Fruit fly (Drosophila melanogaster): ENCODE measurements around the gene CG34277.

CG34277 gene

dm6 chr3R:5412987-5413386 lies 43.6 kb downstream of the CG34277 start:
- no peak for TF ChIP-seq psq (optimal IDR thresholded peaks at IDR 0.05)
- TF ChIP-seq usp (GFP tag; optimal IDR thresholded peaks at IDR 0.05) = no peak
- no peak for TF ChIP-seq CG8478 (optimal IDR thresholded peaks at IDR 0.05)
- TF ChIP-seq Dll (optimal IDR thresholded peaks at IDR 0.05) = no peak
- no peak for TF ChIP-seq EcR (GFP tag; optimal IDR thresholded peaks at IDR 0.05)
- TF ChIP-seq pan (optimal IDR thresholded peaks at IDR 0.05) = no peak

DNA sequence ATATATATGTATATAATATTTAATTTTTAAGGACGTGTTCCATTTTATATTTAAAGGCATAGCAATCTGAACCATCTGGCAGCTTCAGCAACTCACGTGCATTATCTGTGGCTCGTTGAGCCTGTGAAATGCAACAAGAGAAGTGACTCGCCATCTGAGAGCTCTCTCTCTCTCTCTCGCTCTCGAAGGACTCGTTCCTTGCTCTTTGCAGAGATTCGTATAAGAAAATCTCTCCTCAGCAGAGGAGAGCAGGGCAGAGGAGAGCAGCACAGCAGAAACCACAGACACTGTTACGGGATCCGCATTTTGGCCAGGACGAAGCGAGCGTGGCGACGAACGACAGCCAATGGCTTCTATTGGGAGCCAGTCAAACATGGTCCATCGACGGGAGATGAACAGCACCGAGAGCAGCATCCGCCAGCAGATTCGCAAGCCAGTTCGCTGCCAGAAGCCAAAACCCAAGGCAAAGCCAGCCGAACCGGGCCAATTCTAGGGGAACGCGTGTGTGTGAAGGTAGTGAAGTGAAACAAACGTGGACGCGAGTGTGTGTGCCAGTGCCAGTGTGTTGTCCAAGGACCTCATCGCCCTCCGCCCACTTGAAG lies 44.9 kb downstream of the CG34277 start, which contains the start of gene CG14669:
Gene CG14669, plus strand, starts transcription at position 381 of the 602 bp plus-strand sequence.
- TF ChIP-seq usp (GFP tag; optimal IDR thresholded peaks at IDR 0.05) (no peak), pan (optimal IDR thresholded peaks at IDR 0.05) (no peak), CG8478 (optimal IDR thresholded peaks at IDR 0.05) (no peak), Dll (optimal IDR thresholded peaks at IDR 0.05) (no peak)

dm6 chr3R:5420454-5420853 lies 51.1 kb downstream of the CG34277 start:
- TF ChIP-seq CG8478 (optimal IDR thresholded peaks at IDR 0.05) (no peak), Dll (optimal IDR thresholded peaks at IDR 0.05) (no peak), usp (GFP tag; optimal IDR thresholded peaks at IDR 0.05) (no peak), EcR (GFP tag; optimal IDR thresholded peaks at IDR 0.05) (no peak), pan (optimal IDR thresholded peaks at IDR 0.05) (no peak), psq (optimal IDR thresholded peaks at IDR 0.05) (no peak)

Measured in whole organism.